Fruit fly (Drosophila melanogaster): Measurements from ENCODE around the gene CG31176.

- TF ChIP-seq psq (optimal IDR thresholded peaks at IDR 0.05) (no peak), insv (optimal IDR thresholded peaks at IDR 0.05) (no peak), h (optimal IDR thresholded peaks at IDR 0.05) (no peak), ttk (optimal IDR thresholded peaks at IDR 0.05) (no peak), Sin3A (optimal IDR thresholded peaks at IDR 0.05) (no peak), Myc (optimal IDR thresholded peaks at IDR 0.05) (no peak)
Measured at dm6 chr3R:21769218-21769617, 49.8 kb upstream of the CG31176 start, which contains the start of gene Burs.

All from Kc167 (cell line).